Fruit fly (Drosophila melanogaster): ENCODE measurements around the gene ND-13B.

dm6 chr3L:10723596-10723995 is 29.7 kb upstream of the ND-13B start:
- TF ChIP-seq CG6854 (GFP tag; optimal IDR thresholded peaks at IDR 0.05): no peak
- TF ChIP-seq salr (GFP tag; optimal IDR thresholded peaks at IDR 0.05): no peak
- no peak for TF ChIP-seq net (GFP tag; optimal IDR thresholded peaks at IDR 0.05)
- TF ChIP-seq CG6276 (GFP tag; optimal IDR thresholded peaks at IDR 0.05): no peak
- TF ChIP-seq Eip93F (GFP tag; optimal IDR thresholded peaks at IDR 0.05): no peak
- TF ChIP-seq Met (GFP tag; optimal IDR thresholded peaks at IDR 0.05): no peak
- TF ChIP-seq CG6163 (GFP tag; IDR thresholded peaks at IDR 0.05): no peak
- no peak for TF ChIP-seq CG8632 (GFP tag; optimal IDR thresholded peaks at IDR 0.05)
- TF ChIP-seq ss (GFP tag; optimal IDR thresholded peaks at IDR 0.05): no peak
- TF ChIP-seq CG34406 (GFP tag; optimal IDR thresholded peaks at IDR 0.05): no peak
- no peak for TF ChIP-seq CG3919 (GFP tag; optimal IDR thresholded peaks at IDR 0.05)
- no peak for TF ChIP-seq vri (GFP tag; optimal IDR thresholded peaks at IDR 0.05)

Measured in whole organism, prepupa.